Fruit fly (Drosophila melanogaster): ENCODE measurements around the gene knrl.

DNA sequence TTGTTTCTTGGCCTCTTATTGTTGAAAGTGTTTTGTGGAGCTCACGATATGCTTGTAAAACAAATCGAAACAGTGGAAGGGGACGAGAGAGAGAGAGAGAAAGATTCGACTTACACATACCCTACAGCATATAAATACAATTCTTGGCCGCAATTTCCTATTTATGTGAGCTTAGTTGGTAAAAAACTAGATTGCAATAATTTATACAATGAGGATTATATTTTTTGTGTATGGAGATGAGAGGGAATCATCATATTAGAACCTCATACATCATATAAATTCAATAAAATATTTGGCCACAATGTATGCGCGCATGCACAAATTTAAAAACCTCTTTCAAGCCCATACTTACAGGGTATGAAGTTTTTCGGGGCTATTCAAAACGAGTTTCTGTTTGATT is 10.1 kb upstream of the knrl start:
- no peak for TF ChIP-seq bab1 (GFP tag; optimal IDR thresholded peaks at IDR 0.05)
- no peak for TF ChIP-seq tj (GFP tag; optimal IDR thresholded peaks at IDR 0.05)

Measured in whole organism, adult.